Fruit fly (Drosophila melanogaster) whole organism, embryonic: ENCODE data around the gene dsf.

Source experiments
- Aef1 ChIP-seq: fragments of 200-800 bp; sonication (Bioruptor generic); IDR thresholded peaks from 3 replicates; pipeline ENCODE4 v1.3.6; 2022; ENCODE audit warnings: missing biosample characterization, missing genetic modification characterization
- Atf-2 ChIP-seq: fragments of 200-800 bp; sonication (Bioruptor generic); optimal IDR thresholded peaks from 2 replicates; lab custom pipeline; 2016; ENCODE audit warnings: missing biosample characterization, missing genetic modification characterization
- CG10543 ChIP-seq: fragments of 200-800 bp; sonication (Bioruptor generic); optimal IDR thresholded peaks from 3 replicates; lab custom pipeline; 2017; ENCODE audit warnings: missing biosample characterization, mild to moderate bottlenecking, missing genetic modification characterization, moderate library complexity
- CG12769 ChIP-seq: fragments of 200-800 bp; sonication (Bioruptor generic); optimal IDR thresholded peaks from 2 replicates; lab custom pipeline; 2019; ENCODE audit warnings: missing biosample characterization, mild to moderate bottlenecking, missing genetic modification characterization, moderate library complexity
- CG15269 ChIP-seq: fragments of 200-800 bp; sonication (Bioruptor generic); optimal IDR thresholded peaks from 2 replicates; lab custom pipeline; 2018; ENCODE audit warnings: missing biosample characterization, mild to moderate bottlenecking, missing genetic modification characterization, moderate library complexity
- CG15479 ChIP-seq: fragments of 200-800 bp; sonication (Bioruptor generic); optimal IDR thresholded peaks from 3 replicates; lab custom pipeline; 2019; ENCODE audit warnings: missing biosample characterization, mild to moderate bottlenecking, missing genetic modification characterization, moderate library complexity
- CG17612 ChIP-seq: fragments of 200-800 bp; sonication (Bioruptor generic); IDR thresholded peaks from 2 replicates; pipeline ENCODE4 v1.3.6; 2022; ENCODE audit warnings: missing biosample characterization, missing genetic modification characterization
- CG2199 ChIP-seq: fragments of 200-800 bp; sonication (Bioruptor generic); IDR thresholded peaks from 3 replicates; pipeline ENCODE4 v1.3.6; 2022; ENCODE audit warnings: missing biosample characterization, missing genetic modification characterization
- CG31441 ChIP-seq: fragments of 200-800 bp; sonication (Bioruptor generic); IDR thresholded peaks from 2 replicates; pipeline ENCODE4 v1.3.6; 2022; ENCODE audit warnings: missing biosample characterization, missing genetic modification characterization
- CG32767 ChIP-seq: fragments of 200-800 bp; sonication (Bioruptor generic); IDR thresholded peaks from 2 replicates; pipeline ENCODE4 v1.3.6; 2022; ENCODE audit warnings: missing biosample characterization, missing genetic modification characterization
- CG43689 ChIP-seq: fragments of 200-800 bp; sonication (Bioruptor generic); IDR thresholded peaks from 2 replicates; pipeline ENCODE4 v1.3.6; 2022; ENCODE audit warnings: missing biosample characterization, missing genetic modification characterization
- CG6272 ChIP-seq: fragments of 200-800 bp; sonication (Bioruptor generic); IDR thresholded peaks from 2 replicates; pipeline ENCODE4 v1.3.6; 2022; ENCODE audit warnings: missing biosample characterization, missing genetic modification characterization
- CG6791 ChIP-seq: fragments of 200-800 bp; sonication (Bioruptor generic); IDR thresholded peaks from 3 replicates; pipeline ENCODE4 v1.3.6; 2022; ENCODE audit warnings: missing biosample characterization, missing genetic modification characterization; ENCODE audit not compliant: partially characterized antibody
- CG7357 ChIP-seq: fragments of 200-800 bp; sonication (Bioruptor generic); IDR thresholded peaks from 3 replicates; pipeline ENCODE4 v1.3.6; 2022; ENCODE audit warnings: missing biosample characterization, missing genetic modification characterization
- CG7963 ChIP-seq: fragments of 200-800 bp; sonication (Bioruptor generic); IDR thresholded peaks from 3 replicates; pipeline ENCODE4 v1.3.6; 2022; ENCODE audit warnings: missing biosample characterization, missing genetic modification characterization; ENCODE audit not compliant: partially characterized antibody
- Camta ChIP-seq: fragments of 200-800 bp; sonication (Bioruptor generic); optimal IDR thresholded peaks from 2 replicates; lab custom pipeline; 2016; ENCODE audit warnings: missing biosample characterization, missing genetic modification characterization
- Doc3 ChIP-seq: fragments of 200-800 bp; sonication (Bioruptor generic); IDR thresholded peaks from 3 replicates; pipeline ENCODE4 v1.3.6; 2022; ENCODE audit warnings: missing biosample characterization, missing genetic modification characterization; ENCODE audit not compliant: partially characterized antibody
- Dref ChIP-seq: fragments of 200-800 bp; sonication (Bioruptor generic); IDR thresholded peaks from 2 replicates; pipeline ENCODE4 v1.3.6; 2022; ENCODE audit warnings: missing biosample characterization, missing genetic modification characterization
- E2f1 ChIP-seq: fragments of 200-800 bp; sonication (Bioruptor generic); IDR thresholded peaks from 2 replicates; pipeline ENCODE4 v1.3.6; 2022; ENCODE audit warnings: missing biosample characterization, missing genetic modification characterization
- Elba2 ChIP-seq: fragments of 200-800 bp; sonication (Bioruptor generic); optimal IDR thresholded peaks from 3 replicates; lab custom pipeline; 2016; ENCODE audit warnings: missing biosample characterization, missing genetic modification characterization
- Ets65A ChIP-seq: fragments of 200-800 bp; sonication (Bioruptor generic); peaks from one replicate; lab custom pipeline; 2016; ENCODE audit warnings: missing biosample characterization, missing genetic modification characterization
- HLHmδ ChIP-seq: fragments of 200-800 bp; sonication (Bioruptor generic); optimal IDR thresholded peaks from 2 replicates; lab custom pipeline; 2018; ENCODE audit warnings: missing biosample characterization, mild to moderate bottlenecking, missing genetic modification characterization, moderate library complexity
- Hand ChIP-seq: fragments of 200-800 bp; sonication (Bioruptor generic); optimal IDR thresholded peaks from 2 replicates; lab custom pipeline; 2017; ENCODE audit warnings: mild to moderate bottlenecking, missing biosample characterization, missing genetic modification reagents, missing genetic modification characterization
- Hmr ChIP-seq: fragments of 200-800 bp; sonication (Bioruptor generic); optimal IDR thresholded peaks from 3 replicates; lab custom pipeline; 2017; ENCODE audit warnings: mild to moderate bottlenecking, missing biosample characterization, missing genetic modification reagents, missing genetic modification characterization
- Hr3 ChIP-seq: fragments of 200-800 bp; sonication (Bioruptor generic); optimal IDR thresholded peaks from 3 replicates; lab custom pipeline; 2016; ENCODE audit warnings: missing biosample characterization, missing genetic modification characterization
- Lim3 ChIP-seq: fragments of 200-800 bp; sonication (Bioruptor generic); IDR thresholded peaks from 2 replicates; pipeline ENCODE4 v1.3.6; 2022; ENCODE audit warnings: missing biosample characterization, missing genetic modification characterization
- Med ChIP-seq: fragments of 200-800 bp; sonication (Bioruptor generic); peaks from one replicate; lab custom pipeline; 2016; ENCODE audit warnings: missing biosample characterization, missing genetic modification characterization, mild to moderate bottlenecking, inconsistent platforms, moderate library complexity
- Oli ChIP-seq: fragments of 200-800 bp; sonication (Bioruptor generic); optimal IDR thresholded peaks from 2 replicates; lab custom pipeline; 2018; ENCODE audit warnings: missing biosample characterization, mild to moderate bottlenecking, missing genetic modification characterization, moderate library complexity
- Pdp1 ChIP-seq, 2 experiments: fragments of 200-800 bp; sonication (Bioruptor generic); optimal IDR thresholded peaks; 3 replicates each; lab custom pipeline; 2016; ENCODE audit warnings: missing biosample characterization in 2 of 2, missing genetic modification characterization in 2 of 2, mild to moderate bottlenecking in 1 of 2, moderate library complexity in 1 of 2
- Ssrp ChIP-seq: fragments of 200-800 bp; sonication (Bioruptor generic); optimal IDR thresholded peaks from 2 replicates; lab custom pipeline; 2018; ENCODE audit warnings: missing biosample characterization, mild to moderate bottlenecking, missing genetic modification characterization, moderate library complexity
- TFAM ChIP-seq: fragments of 200-800 bp; sonication (Bioruptor generic); optimal IDR thresholded peaks from 2 replicates; lab custom pipeline; 2017; ENCODE audit warnings: missing biosample characterization, missing genetic modification characterization, inconsistent platforms
- Trl ChIP-seq, 3 experiments: fragments of >200 bp in 2 of 3; fragments of 200-800 bp in 1 of 3; sonication (Bioruptor generic) in 1 of 3; optimal IDR thresholded peaks; 2 replicates in 1 of 3; 3 replicates in 2 of 3; lab custom pipeline; 2016 to 2017; ENCODE audit warnings: missing biosample characterization in 1 of 3, missing genetic modification characterization in 1 of 3
- ac ChIP-seq: fragments of 200-800 bp; sonication (Bioruptor generic); optimal IDR thresholded peaks from 3 replicates; lab custom pipeline; 2017; ENCODE audit warnings: missing biosample characterization, mild to moderate bottlenecking, missing genetic modification characterization
- ara ChIP-seq: fragments of 200-800 bp; sonication (Bioruptor generic); IDR thresholded peaks from 2 replicates; pipeline ENCODE4 v1.3.6; 2022; ENCODE audit warnings: missing biosample characterization, missing genetic modification characterization
- ato ChIP-seq: fragments of 200-800 bp; sonication (Bioruptor generic); IDR thresholded peaks from 2 replicates; pipeline ENCODE4 v1.3.6; 2022; ENCODE audit warnings: missing biosample characterization, missing genetic modification characterization; ENCODE audit not compliant: partially characterized antibody
- br ChIP-seq: fragments of >200 bp; optimal IDR thresholded peaks from 2 replicates; lab custom pipeline; 2017
- bsh ChIP-seq, 2 experiments: fragments of 200-800 bp; sonication (Bioruptor generic); optimal IDR thresholded peaks; 2 replicates each; lab custom pipeline; 2017 to 2018; ENCODE audit warnings: mild to moderate bottlenecking in 2 of 2, missing biosample characterization in 2 of 2, missing genetic modification characterization in 2 of 2, moderate library complexity in 1 of 2
- ci ChIP-seq: fragments of 200-800 bp; sonication (Bioruptor generic); IDR thresholded peaks from 3 replicates; pipeline ENCODE4 v1.3.6; 2022; ENCODE audit warnings: missing biosample characterization, missing genetic modification characterization
- da ChIP-seq: fragments of 200-800 bp; sonication (Bioruptor generic); optimal IDR thresholded peaks from 2 replicates; lab custom pipeline; 2016; ENCODE audit warnings: missing biosample characterization, missing genetic modification characterization
- grau ChIP-seq: fragments of 200-800 bp; optimal IDR thresholded peaks from 3 replicates; lab custom pipeline; 2019; ENCODE audit warnings: missing biosample characterization, mild to moderate bottlenecking, missing genetic modification characterization, moderate library complexity
- mirr ChIP-seq: fragments of 200-800 bp; sonication (Bioruptor generic); optimal IDR thresholded peaks from 3 replicates; lab custom pipeline; 2018; ENCODE audit warnings: missing biosample characterization, mild to moderate bottlenecking, missing genetic modification characterization
- nom ChIP-seq: fragments of 200-800 bp; sonication (Bioruptor generic); optimal IDR thresholded peaks from 2 replicates; lab custom pipeline; 2017; ENCODE audit warnings: missing biosample characterization, missing genetic modification characterization, mild to moderate bottlenecking, moderate library complexity, missing genetic modification reagents
- sd ChIP-seq: fragments of 200-800 bp; sonication (Bioruptor generic); optimal IDR thresholded peaks from 3 replicates; lab custom pipeline; 2018; ENCODE audit warnings: missing biosample characterization, mild to moderate bottlenecking, missing genetic modification characterization, moderate library complexity
- slou ChIP-seq: fragments of 200-800 bp; sonication (Bioruptor generic); optimal IDR thresholded peaks from 3 replicates; lab custom pipeline; 2016; ENCODE audit warnings: missing biosample characterization, missing genetic modification characterization
- ssp ChIP-seq: fragments of 200-800 bp; sonication (Bioruptor generic); IDR thresholded peaks from 2 replicates; pipeline ENCODE4 v1.3.6; 2022; ENCODE audit warnings: missing biosample characterization, missing genetic modification characterization
- stwl ChIP-seq: fragments of 200-800 bp; sonication (Bioruptor generic); optimal IDR thresholded peaks from 3 replicates; lab custom pipeline; 2018; ENCODE audit warnings: missing biosample characterization, mild to moderate bottlenecking, missing genetic modification characterization, moderate library complexity
- tgo ChIP-seq: fragments of 200-800 bp; sonication (Bioruptor generic); IDR thresholded peaks from 3 replicates; pipeline ENCODE4 v1.3.6; 2022; ENCODE audit warnings: missing biosample characterization, missing genetic modification characterization
- tna ChIP-seq: fragments of 200-800 bp; sonication (Bioruptor generic); IDR thresholded peaks from 2 replicates; pipeline ENCODE4 v1.3.6; 2022; ENCODE audit warnings: missing biosample characterization, missing genetic modification characterization; ENCODE audit not compliant: partially characterized antibody
- ttk ChIP-seq: fragments of 200-800 bp; sonication (Bioruptor generic); IDR thresholded peaks from 2 replicates; pipeline ENCODE4 v2.1.2; 2022; ENCODE audit warnings: missing biosample characterization, missing genetic modification characterization
- yki ChIP-seq: fragments of >200 bp; optimal IDR thresholded peaks from 3 replicates; lab custom pipeline; 2018
- z ChIP-seq: fragments of 200-800 bp; sonication (Bioruptor generic); IDR thresholded peaks from 3 replicates; pipeline ENCODE4 v1.3.6; 2022; ENCODE audit warnings: missing biosample characterization, missing genetic modification characterization

dsf gene

DNA sequence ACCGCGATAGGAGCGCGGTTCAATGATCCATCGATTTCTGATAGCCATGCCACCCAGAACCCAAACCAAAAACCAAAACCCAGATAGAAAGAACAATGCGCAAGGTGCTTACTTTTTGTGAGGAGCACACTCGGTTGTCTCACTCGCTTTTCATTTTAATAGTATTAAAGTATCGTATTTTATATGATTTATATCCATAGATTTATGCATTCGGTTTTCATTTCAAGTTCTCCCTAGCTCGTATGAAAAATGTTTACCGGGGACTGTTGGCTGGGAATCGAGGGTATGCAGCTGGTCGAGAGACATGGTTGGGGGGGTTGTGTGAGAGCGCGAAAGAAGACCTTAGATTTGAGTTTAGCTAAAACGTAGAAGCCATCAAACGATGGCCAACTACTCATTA is 46.3 kb downstream of the dsf start (continued):
- TF ChIP-seq Hand (GFP tag; lab: Kevin White, UChicago) = no peak
- TF ChIP-seq ato (GFP tag; lab: Robert Waterston, UW) = no peak
- peak; percentile 48 for TF ChIP-seq CG15269 (tag; lab: Kevin White, UChicago)
- no peak for TF ChIP-seq CG10543 (GFP tag; lab: Kevin White, UChicago)
- TF ChIP-seq Oli = peak; percentile 37
- no peak for TF ChIP-seq yki (lab: Kevin White, UChicago)
- no peak for TF ChIP-seq Elba2 (GFP tag; lab: Kevin White, UChicago)
- no peak for TF ChIP-seq tna (GFP tag; lab: Robert Waterston, UW)
- peak; percentile 53 for TF ChIP-seq grau (tag; lab: Kevin White, UChicago)
- TF ChIP-seq Ets65A (GFP tag; lab: Kevin White, UChicago) = no peak
- TF ChIP-seq CG6791 (GFP tag; lab: Robert Waterston, UW) = no peak
- no peak for TF ChIP-seq Doc3 (GFP tag; lab: Robert Waterston, UW)
- no peak for TF ChIP-seq CG7963 (GFP tag; lab: Robert Waterston, UW)
- TF ChIP-seq Med (GFP tag; lab: Kevin White, UChicago) = peak; percentile 91
- TF ChIP-seq ac = no peak
- no peak for TF ChIP-seq CG6272 (GFP tag; lab: Robert Waterston, UW)
- no peak for TF ChIP-seq slou (GFP tag; lab: Kevin White, UChicago)
- no peak for TF ChIP-seq Camta
- TF ChIP-seq CG43689 (GFP tag; lab: Robert Waterston, UW) = no peak
- TF ChIP-seq Ssrp (tag; lab: Kevin White, UChicago) = peak; percentile 2
- no peak for TF ChIP-seq stwl
- peak; percentile 38; the same call in 1 of the 2 replicates for TF ChIP-seq E2f1 (GFP tag; lab: Robert Waterston, UW)
- no peak for TF ChIP-seq da
- no peak for TF ChIP-seq br (lab: Kevin White, UChicago)
- peak; percentile 37; the same call in 1 of the 2 replicates for TF ChIP-seq ssp (GFP tag; lab: Robert Waterston, UW)
- peak; percentile 76 for TF ChIP-seq tgo (GFP tag; lab: Robert Waterston, UW)
- no peak for TF ChIP-seq Dref
- TF ChIP-seq ara = no peak; the same call in 1 of the 2 replicates
- no peak for TF ChIP-seq CG7357
- TF ChIP-seq CG15479 = no peak
- no peak for TF ChIP-seq Hmr (GFP tag; lab: Kevin White, UChicago)
- TF ChIP-seq mirr (GFP tag; lab: Kevin White, UChicago) = no peak

DNA sequence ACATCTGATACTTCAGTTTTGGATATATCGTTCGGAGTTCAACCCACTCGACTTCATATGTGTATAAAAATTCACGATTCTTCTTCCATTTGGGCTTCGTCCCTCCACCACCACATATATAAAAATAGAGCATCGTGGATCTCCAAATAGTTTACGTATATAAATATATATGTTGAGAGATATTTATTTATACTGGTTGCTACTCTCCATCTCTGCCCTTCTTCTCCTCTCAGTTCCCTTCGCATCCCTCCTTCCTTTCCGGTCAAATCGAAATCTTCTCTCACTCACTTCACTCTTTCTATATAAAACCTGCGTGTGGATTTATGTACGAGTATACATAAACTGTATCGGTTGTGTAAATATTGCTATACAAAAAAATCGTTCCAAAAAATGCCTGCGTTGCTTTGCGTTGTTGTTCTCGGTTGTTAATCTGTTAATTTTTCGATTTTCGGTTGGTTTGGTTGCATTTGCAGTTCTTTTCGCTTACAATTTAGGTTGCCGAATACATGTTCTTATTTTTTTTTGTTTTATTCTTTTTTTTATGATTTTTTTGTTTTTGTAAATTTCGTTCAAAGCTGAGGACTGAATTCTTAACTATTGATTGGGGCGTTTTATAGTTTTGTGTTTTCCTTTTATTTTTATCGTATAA is 47.0 kb downstream of the dsf start:
- TF ChIP-seq tgo (GFP tag; lab: Robert Waterston, UW) = no peak
- TF ChIP-seq Aef1 (GFP tag; lab: Robert Waterston, UW) = no peak
- TF ChIP-seq Hr3 (GFP tag; lab: Kevin White, UChicago) = no peak
- peak; percentile 30 for TF ChIP-seq sd (tag; lab: Kevin White, UChicago)
- TF ChIP-seq z = peak; percentile 78
- TF ChIP-seq TFAM (GFP tag; lab: Kevin White, UChicago) = no peak
- peak; percentile 70 for TF ChIP-seq CG12769 (tag; lab: Kevin White, UChicago)
- 0 out of 2 replicates have a peak, but pooled peaks have one; percentile 19 for TF ChIP-seq CG31441 (GFP tag; lab: Robert Waterston, UW)
- no peak for TF ChIP-seq bsh (GFP tag; optimal IDR thresholded peaks at IDR 0.05; lab: Kevin White, UChicago)
- peak in 1 of 2 experiments; percentile 41 for TF ChIP-seq Pdp1 (GFP tag; optimal IDR thresholded peaks at IDR 0.05; lab: Kevin White, UChicago)
- TF ChIP-seq CG32767 (GFP tag; lab: Robert Waterston, UW) = peak; percentile 20; the same call in 1 of the 2 replicates
- no peak for TF ChIP-seq HLHmδ (GFP tag; lab: Kevin White, UChicago)
- 0 out of 3 replicates have a peak, but pooled peaks have one; percentile 18 for TF ChIP-seq ci (GFP tag; lab: Robert Waterston, UW)
- no peak for TF ChIP-seq ttk (GFP tag; lab: Robert Waterston, UW)
- no peak for TF ChIP-seq Lim3 (GFP tag; lab: Robert Waterston, UW)
- TF ChIP-seq CG2199 = peak; percentile 29; the same call in 1 of the 3 replicates
- TF ChIP-seq nom (GFP tag; lab: Kevin White, UChicago) = no peak
- peak; percentile 30 to 58 for TF ChIP-seq Trl (optimal IDR thresholded peaks at IDR 0.05; lab: Kevin White, UChicago)
- TF ChIP-seq Trl (GFP tag; optimal IDR thresholded peaks at IDR 0.05; lab: Kevin White, UChicago) = no peak
- no peak for TF ChIP-seq CG17612
- TF ChIP-seq Atf-2 = no peak
